Fruit fly (Drosophila melanogaster) whole organism, adult: ENCODE data around the gene MTA1-like.

Experiments used
- CG11617 ChIP-seq: fragments of 200-800 bp; sonication (Bioruptor generic); optimal IDR thresholded peaks from 2 replicates; lab custom pipeline; 2017; ENCODE audit warnings: mild to moderate bottlenecking, missing biosample characterization, missing genetic modification reagents, missing genetic modification characterization
- CG12768 ChIP-seq: fragments of 200-800 bp; sonication (Bioruptor generic); optimal IDR thresholded peaks from 2 replicates; lab custom pipeline; 2017; ENCODE audit warnings: missing biosample characterization, missing genetic modification characterization, mild to moderate bottlenecking, moderate library complexity, missing genetic modification reagents
- CG14711 ChIP-seq: fragments of 200-800 bp; sonication (Bioruptor generic); optimal IDR thresholded peaks from 2 replicates; lab custom pipeline; 2018; ENCODE audit warnings: missing biosample characterization, mild to moderate bottlenecking, missing genetic modification characterization, moderate library complexity
- CG1620 ChIP-seq: fragments of 200-800 bp; sonication (Bioruptor generic); optimal IDR thresholded peaks from 2 replicates; lab custom pipeline; 2016; ENCODE audit warnings: missing biosample characterization, missing genetic modification characterization
- CG33017 ChIP-seq: fragments of 200-800 bp; sonication (Bioruptor generic); optimal IDR thresholded peaks from 2 replicates; lab custom pipeline; 2018; ENCODE audit warnings: missing biosample characterization, mild to moderate bottlenecking, missing genetic modification characterization, moderate library complexity
- CG5204 ChIP-seq: fragments of 200-800 bp; sonication (Bioruptor generic); optimal IDR thresholded peaks from 2 replicates; lab custom pipeline; 2016; ENCODE audit warnings: missing biosample characterization, missing genetic modification characterization
- CG7045 ChIP-seq: fragments of 200-800 bp; sonication (Bioruptor generic); optimal IDR thresholded peaks from 2 replicates; lab custom pipeline; 2017; ENCODE audit warnings: missing biosample characterization, mild to moderate bottlenecking, missing genetic modification characterization
- CG7101 ChIP-seq: fragments of 200-800 bp; sonication (Bioruptor generic); optimal IDR thresholded peaks from 2 replicates; lab custom pipeline; 2018; ENCODE audit warnings: missing biosample characterization, mild to moderate bottlenecking, missing genetic modification characterization, moderate library complexity
- Clk ChIP-seq: fragments of 200-800 bp; sonication (Bioruptor generic); optimal IDR thresholded peaks from 2 replicates; lab custom pipeline; 2017; ENCODE audit warnings: missing biosample characterization, missing genetic modification characterization
- Crg-1 ChIP-seq: fragments of 200-800 bp; sonication (Bioruptor generic); optimal IDR thresholded peaks from 2 replicates; lab custom pipeline; 2016; ENCODE audit warnings: missing biosample characterization, missing genetic modification characterization
- Hr96 ChIP-seq: fragments of 200-800 bp; sonication (Bioruptor generic); optimal IDR thresholded peaks from 2 replicates; lab custom pipeline; 2016; ENCODE audit warnings: missing biosample characterization, missing genetic modification characterization
- Mnt ChIP-seq: fragments of 200-800 bp; sonication (Bioruptor generic); optimal IDR thresholded peaks from 2 replicates; lab custom pipeline; 2016; ENCODE audit warnings: missing biosample characterization, mild to moderate bottlenecking, missing genetic modification characterization
- bab1 ChIP-seq: fragments of 200-800 bp; sonication (Bioruptor generic); optimal IDR thresholded peaks from 3 replicates; lab custom pipeline; 2019; ENCODE audit warnings: missing biosample characterization, mild to moderate bottlenecking, missing genetic modification characterization, moderate library complexity
- cic ChIP-seq: fragments of 200-800 bp; sonication (Bioruptor generic); optimal IDR thresholded peaks from 2 replicates; lab custom pipeline; 2017; ENCODE audit warnings: missing biosample characterization, mild to moderate bottlenecking, missing genetic modification characterization, moderate library complexity
- cnc ChIP-seq, 2 experiments: fragments of >200 bp; optimal IDR thresholded peaks; 2 replicates each; lab custom pipeline; 2017
- kay ChIP-seq: fragments of 200-800 bp; sonication (Bioruptor generic); peaks from one replicate; lab custom pipeline; 2016; ENCODE audit warnings: missing biosample characterization, missing genetic modification characterization, borderline replicate concordance
- ovo ChIP-seq: fragments of 200-800 bp; sonication (Bioruptor generic); optimal IDR thresholded peaks from 2 replicates; lab custom pipeline; 2016; ENCODE audit warnings: missing biosample characterization, missing genetic modification characterization
- pad ChIP-seq: fragments of 200-800 bp; sonication (Bioruptor generic); optimal IDR thresholded peaks from 3 replicates; lab custom pipeline; 2017; ENCODE audit warnings: missing biosample characterization, missing genetic modification characterization, mild to moderate bottlenecking, moderate library complexity, missing genetic modification reagents
- tj ChIP-seq: fragments of 200-800 bp; sonication (Bioruptor generic); optimal IDR thresholded peaks from 3 replicates; lab custom pipeline; 2017; ENCODE audit warnings: missing biosample characterization, mild to moderate bottlenecking, missing genetic modification characterization, moderate library complexity
- toe ChIP-seq: fragments of 200-800 bp; sonication (Bioruptor generic); optimal IDR thresholded peaks from 2 replicates; lab custom pipeline; 2016; ENCODE audit warnings: missing biosample characterization, missing genetic modification characterization

The MTA1-like gene

DNA sequence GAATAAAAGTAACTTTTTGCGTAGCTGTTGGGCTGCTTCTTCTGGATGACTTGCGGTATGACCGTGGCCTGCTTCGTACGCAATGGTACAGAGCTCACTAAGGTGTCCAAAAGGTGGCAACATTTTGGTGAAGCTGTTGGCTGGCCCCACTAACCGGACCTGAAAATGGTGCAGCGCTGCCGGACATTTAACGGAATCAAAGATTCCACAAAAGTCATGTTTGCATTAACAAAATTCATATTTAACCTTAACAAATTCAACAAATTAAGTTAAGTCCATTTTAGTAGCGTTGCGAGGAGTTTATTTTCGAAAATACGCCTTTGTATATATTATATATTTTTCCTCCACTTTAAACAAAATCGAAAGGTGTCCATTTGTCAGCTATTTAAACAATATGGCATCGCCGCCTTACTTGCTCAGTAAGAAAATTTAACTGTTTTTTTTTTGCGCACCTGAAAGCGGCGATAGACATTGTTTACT, 47.5 kb downstream of the MTA1-like start, which contains the start of the genes kra and SecS:
Gene kra (minus strand): TSS at position 93 of the 480 bp plus-strand sequence.
Gene SecS (plus strand): TSS at position 390 of the 480 bp plus-strand sequence.
- TF ChIP-seq ovo (GFP tag; lab: Kevin White, UChicago) (peak; percentile 69), kay (GFP tag; lab: Kevin White, UChicago) (peak; percentile 94), Mnt (GFP tag; lab: Kevin White, UChicago) (no peak), pad (GFP tag; lab: Kevin White, UChicago) (no peak), CG7045 (GFP tag; lab: Kevin White, UChicago) (peak; percentile 9), cnc (optimal IDR thresholded peaks at IDR 0.05; lab: Kevin White, UChicago) (no peak), Crg-1 (GFP tag; lab: Kevin White, UChicago) (peak; percentile 76), Clk (GFP tag; lab: Kevin White, UChicago) (peak; percentile 25), CG5204 (GFP tag; lab: Kevin White, UChicago) (no peak), toe (no peak), cic (no peak), CG33017 (peak; percentile 41), CG12768 (GFP tag; lab: Kevin White, UChicago) (peak; percentile 14), tj (no peak), CG7101 (peak; percentile 70), CG14711 (tag; lab: Kevin White, UChicago) (peak; percentile 60), bab1 (GFP tag; lab: Kevin White, UChicago) (peak; percentile 46), Hr96 (no peak), CG1620 (GFP tag; lab: Kevin White, UChicago) (peak; percentile 80), CG11617 (GFP tag; lab: Kevin White, UChicago) (peak; percentile 81)

DNA sequence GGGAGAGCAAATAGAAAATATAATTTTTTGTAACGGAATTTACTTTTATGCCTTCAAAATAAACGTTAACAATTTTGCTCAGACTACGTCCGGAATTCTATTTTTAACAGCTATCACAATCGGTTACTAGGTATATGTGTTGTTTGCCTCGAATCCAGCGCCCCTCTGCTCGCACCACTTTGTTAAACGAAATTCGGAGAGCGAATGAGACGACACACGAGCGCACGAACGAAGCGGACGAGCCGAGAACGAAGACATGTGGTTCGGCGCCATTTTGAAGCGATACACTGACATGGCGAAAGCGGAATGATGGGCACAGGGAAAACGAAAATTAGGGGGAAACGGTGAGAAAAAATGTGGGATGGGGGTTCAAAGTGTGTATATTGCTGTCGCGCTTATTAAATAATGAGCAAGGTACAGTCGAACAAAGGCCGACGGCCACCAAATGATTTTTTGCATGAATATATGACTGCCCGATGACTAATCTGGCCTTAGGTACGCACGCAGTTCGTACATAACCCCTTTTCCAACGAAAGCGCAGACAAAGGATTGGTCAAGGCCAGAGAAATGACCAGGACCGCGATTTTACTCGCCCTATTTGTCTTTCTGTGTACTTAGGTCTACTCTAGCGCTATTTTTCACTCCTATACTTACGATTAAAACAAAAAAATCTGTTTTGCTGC, 48.0 kb downstream of the MTA1-like start:
- TF ChIP-seq CG7101 (peak; percentile 69), Clk (GFP tag; lab: Kevin White, UChicago) (no peak), CG12768 (GFP tag; lab: Kevin White, UChicago) (peak; percentile 87), Hr96 (no peak), cic (peak; percentile 87), CG33017 (peak; percentile 74), CG7045 (GFP tag; lab: Kevin White, UChicago) (peak; percentile 66), CG11617 (GFP tag; lab: Kevin White, UChicago) (peak; percentile 65), CG1620 (GFP tag; lab: Kevin White, UChicago) (peak; percentile 32), CG5204 (GFP tag; lab: Kevin White, UChicago) (no peak), tj (peak; percentile 67), CG14711 (tag; lab: Kevin White, UChicago) (no peak), pad (GFP tag; lab: Kevin White, UChicago) (peak; percentile 67), ovo (GFP tag; lab: Kevin White, UChicago) (peak; percentile 76), toe (no peak), kay (GFP tag; lab: Kevin White, UChicago) (peak; percentile 97), Mnt (GFP tag; lab: Kevin White, UChicago) (peak; percentile 96), cnc (optimal IDR thresholded peaks at IDR 0.05; lab: Kevin White, UChicago) (peak; percentile 63 to 95), bab1 (GFP tag; lab: Kevin White, UChicago) (peak; percentile 49), Crg-1 (GFP tag; lab: Kevin White, UChicago) (no peak)

DNA sequence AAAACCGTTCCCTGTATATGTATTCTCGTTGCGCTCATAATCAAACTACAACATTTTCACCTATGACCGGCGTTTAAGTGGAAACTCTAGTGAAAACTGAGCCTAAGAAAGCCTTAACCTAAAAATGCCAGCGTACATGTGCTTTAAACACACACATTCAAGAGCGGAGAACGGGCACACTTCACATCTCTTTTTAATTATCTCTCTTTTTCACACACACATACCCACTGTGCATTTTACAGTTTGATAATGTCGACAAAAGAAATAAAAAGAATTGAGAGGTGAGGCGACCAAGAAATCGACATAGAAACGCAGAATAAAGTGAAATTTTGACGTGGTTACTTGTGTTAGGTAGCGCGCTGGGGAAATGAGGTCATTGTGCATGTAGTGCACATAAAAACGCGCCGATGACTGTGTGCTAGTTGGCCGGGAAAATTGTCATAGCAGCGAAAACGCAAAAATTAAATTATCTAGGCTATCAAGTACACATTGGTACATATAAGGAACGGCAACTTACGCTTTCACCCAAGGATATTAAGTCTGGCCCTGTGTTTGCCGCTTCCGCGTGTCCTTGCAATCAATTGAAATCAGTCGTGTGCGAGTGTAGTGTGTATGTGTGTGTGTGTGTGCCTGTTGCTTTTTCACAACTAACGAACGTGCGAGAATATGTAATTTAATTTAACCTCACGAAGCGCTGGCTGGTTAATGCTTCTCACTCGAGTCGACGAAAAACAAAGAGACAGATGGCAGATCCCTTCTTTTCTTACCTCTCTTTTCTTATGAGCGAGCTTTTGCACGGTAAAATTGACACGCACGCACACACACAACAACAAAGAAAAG, 48.8 kb downstream of the MTA1-like start:
- peak; percentile 4 for TF ChIP-seq ovo (GFP tag; lab: Kevin White, UChicago)
- no peak for TF ChIP-seq bab1 (GFP tag; lab: Kevin White, UChicago)
- no peak for TF ChIP-seq Crg-1 (GFP tag; lab: Kevin White, UChicago)
- peak; percentile 36 for TF ChIP-seq CG14711 (tag; lab: Kevin White, UChicago)
- TF ChIP-seq CG1620 (GFP tag; lab: Kevin White, UChicago), result no peak
- TF ChIP-seq cic, result peak; percentile 45
- TF ChIP-seq kay (GFP tag; lab: Kevin White, UChicago), result no peak
- TF ChIP-seq cnc (optimal IDR thresholded peaks at IDR 0.05; lab: Kevin White, UChicago), result no peak
- no peak for TF ChIP-seq CG5204 (GFP tag; lab: Kevin White, UChicago)
- TF ChIP-seq CG7045 (GFP tag; lab: Kevin White, UChicago), result no peak
- TF ChIP-seq Hr96, result no peak
- TF ChIP-seq CG7101, result no peak
- TF ChIP-seq Mnt (GFP tag; lab: Kevin White, UChicago), result peak; percentile 97
- TF ChIP-seq CG33017, result no peak
- TF ChIP-seq CG11617 (GFP tag; lab: Kevin White, UChicago), result no peak
- peak; percentile 8 for TF ChIP-seq tj
- TF ChIP-seq Clk (GFP tag; lab: Kevin White, UChicago), result no peak
- TF ChIP-seq toe, result no peak
- TF ChIP-seq CG12768 (GFP tag; lab: Kevin White, UChicago), result no peak
- TF ChIP-seq pad (GFP tag; lab: Kevin White, UChicago), result no peak

DNA sequence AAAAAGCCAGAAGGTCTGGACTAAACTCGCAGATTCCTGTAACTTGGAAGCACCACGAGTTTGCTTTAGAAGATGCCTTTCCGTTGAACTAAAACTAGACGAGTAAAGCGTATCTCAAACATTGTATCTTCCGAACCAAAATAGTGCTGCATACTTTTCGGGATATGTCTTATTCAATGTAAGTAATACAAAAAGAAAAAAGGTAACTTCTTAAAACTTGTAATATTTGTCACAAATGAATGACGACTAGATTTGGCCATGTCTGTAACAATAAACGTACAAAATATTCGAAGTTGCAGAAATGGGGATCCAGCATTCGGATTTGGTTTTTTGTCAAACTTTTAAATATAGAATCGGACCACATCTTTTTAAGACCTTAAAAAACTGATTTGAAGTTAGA, 53.7 kb downstream of the MTA1-like start:
- TF ChIP-seq CG1620 (GFP tag; lab: Kevin White, UChicago) (no peak), bab1 (GFP tag; lab: Kevin White, UChicago) (no peak), CG11617 (GFP tag; lab: Kevin White, UChicago) (no peak), CG14711 (tag; lab: Kevin White, UChicago) (no peak), tj (peak; percentile 40), kay (GFP tag; lab: Kevin White, UChicago) (no peak)
